Worm (Caenorhabditis elegans) whole organism, early embryonic: ENCODE data around the gene F54D5.4.

Source experiments
- B0310.2 ChIP-seq: sonication (generic microtip); optimal IDR thresholded peaks from 2 replicates; lab custom pipeline; 2016; ENCODE audit warnings: mild to moderate bottlenecking, missing genetic modification characterization, missing compliant biosample characterization
- F13C5.2 ChIP-seq: sonication (generic microtip); optimal IDR thresholded peaks from 2 replicates; lab custom pipeline; 2017; ENCODE audit warnings: mild to moderate bottlenecking, missing genetic modification characterization, inconsistent platforms, missing compliant biosample characterization
- aly-1 ChIP-seq: sonication (generic microtip); optimal IDR thresholded peaks from 2 replicates; lab custom pipeline; 2016; ENCODE audit warnings: missing genetic modification characterization, missing compliant biosample characterization
- ama-1 ChIP-seq: fragments of 150-350 bp; optimal IDR thresholded peaks from 2 replicates; lab custom pipeline; 2014
- ceh-13 ChIP-seq: fragments of 200-800 bp; sonication (Bioruptor generic); optimal IDR thresholded peaks from 2 replicates; lab custom pipeline; 2018; ENCODE audit warnings: mild to moderate bottlenecking, missing genetic modification characterization, missing compliant biosample characterization
- ceh-36 ChIP-seq: sonication (generic microtip); optimal IDR thresholded peaks from 2 replicates; lab custom pipeline; 2016; ENCODE audit warnings: missing genetic modification characterization, inconsistent platforms, missing compliant biosample characterization
- ets-7 ChIP-seq: sonication (generic microtip); optimal IDR thresholded peaks from 2 replicates; lab custom pipeline; 2016; ENCODE audit warnings: missing genotype, missing genetic modification characterization, missing compliant biosample characterization
- flt-1 ChIP-seq: fragments of 200-800 bp; sonication (Bioruptor generic); IDR thresholded peaks from 2 replicates; pipeline ENCODE4 v1.3.6; 2022; ENCODE audit warnings: missing genetic modification characterization, missing compliant biosample characterization
- hmbx-1 ChIP-seq: sonication (generic microtip); optimal IDR thresholded peaks from 2 replicates; lab custom pipeline; 2016; ENCODE audit warnings: mild to moderate bottlenecking, missing genetic modification characterization, missing compliant biosample characterization
- hmg-4 ChIP-seq: fragments of 200-800 bp; sonication (Bioruptor generic); optimal IDR thresholded peaks from 2 replicates; lab custom pipeline; 2018; ENCODE audit warnings: mild to moderate bottlenecking, missing genetic modification characterization, missing compliant biosample characterization
- hnd-1 ChIP-seq: sonication (generic microtip); optimal IDR thresholded peaks from 2 replicates; lab custom pipeline; 2016; ENCODE audit warnings: missing genetic modification characterization, missing compliant biosample characterization
- pes-1 ChIP-seq: fragments of 200-800 bp; sonication (Bioruptor generic); IDR thresholded peaks from 2 replicates; pipeline ENCODE4 v1.3.6; 2022; ENCODE audit warnings: missing genetic modification reagents, missing genetic modification characterization, missing compliant biosample characterization
- scrt-1 ChIP-seq: fragments of 200-800 bp; sonication (Bioruptor generic); IDR thresholded peaks from 2 replicates; pipeline ENCODE4 v1.3.6; 2022; ENCODE audit warnings: missing genetic modification characterization, missing compliant biosample characterization
- sea-1 ChIP-seq: fragments of 200-800 bp; sonication (Bioruptor generic); conservative IDR thresholded peaks from 2 replicates; pipeline ENCODE4 v1.3.6; 2022; ENCODE audit warnings: missing genetic modification characterization, missing compliant biosample characterization
- tbx-11 ChIP-seq: fragments of 200-800 bp; sonication (Bioruptor generic); IDR thresholded peaks from 2 replicates; pipeline ENCODE4 v1.3.6; 2022; ENCODE audit warnings: missing genetic modification characterization, missing compliant biosample characterization
- tbx-37 ChIP-seq: fragments of 200-800 bp; sonication (Bioruptor generic); conservative IDR thresholded peaks from 2 replicates; pipeline ENCODE4 v1.3.6; 2022; ENCODE audit warnings: missing genetic modification reagents, missing genetic modification characterization, missing compliant biosample characterization
- tra-4 ChIP-seq: sonication (generic microtip); optimal IDR thresholded peaks from 2 replicates; lab custom pipeline; 2017; ENCODE audit warnings: missing genetic modification characterization, missing compliant biosample characterization

The F54D5.4 gene

DNA sequence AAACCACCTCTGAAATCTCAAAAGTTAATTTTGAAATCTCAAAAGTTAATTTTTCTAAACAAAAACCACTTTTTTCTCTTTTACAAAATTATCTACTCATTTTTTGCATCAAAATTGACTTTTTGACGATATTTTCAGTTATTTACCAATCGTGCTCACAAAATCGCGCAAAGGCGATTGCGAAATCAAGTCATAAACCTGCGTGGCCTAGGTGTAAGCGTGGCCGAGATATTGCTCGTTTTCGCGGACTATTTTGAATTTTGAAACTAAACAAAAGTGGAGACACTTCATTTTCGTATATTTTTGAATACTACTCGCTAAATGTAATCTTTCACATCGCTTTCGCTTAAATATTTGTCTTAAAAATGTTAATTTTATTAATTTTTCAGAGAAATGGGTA is 8.7 kb downstream of the F54D5.4 start, which contains the start of gene smc-6:
Gene smc-6, plus strand, starts transcription at position 390 of the 400 bp plus-strand sequence.
- TF ChIP-seq scrt-1 (GFP tag; lab: Robert Waterston, UW) (no peak), flt-1 (GFP tag; lab: Robert Waterston, UW) (no peak), hnd-1 (tag; lab: Kevin White, UChicago) (no peak), B0310.2 (tag; lab: Kevin White, UChicago) (no peak), F13C5.2 (tag; lab: Kevin White, UChicago) (no peak), tbx-11 (GFP tag; lab: Robert Waterston, UW) (no peak), ceh-13 (GFP tag; lab: Kevin White, UChicago) (no peak), pes-1 (no peak), hmbx-1 (tag; lab: Kevin White, UChicago) (no peak), tbx-37 (GFP tag; lab: Robert Waterston, UW) (no peak), aly-1 (no peak), tra-4 (tag; lab: Kevin White, UChicago) (no peak), ceh-36 (tag; lab: Kevin White, UChicago) (no peak), ets-7 (tag; lab: Kevin White, UChicago) (no peak)

ce11 chrII:11582698-11583097 is 13.1 kb downstream of the F54D5.4 start, which contains the start of gene ints-7:
ints-7 (plus strand) TSS chrII:11582849.
- TF ChIP-seq ets-7 (tag; lab: Kevin White, UChicago) (no peak), sea-1 (no peak), flt-1 (GFP tag; lab: Robert Waterston, UW) (no peak), hnd-1 (tag; lab: Kevin White, UChicago) (no peak), tbx-37 (GFP tag; lab: Robert Waterston, UW) (no peak), B0310.2 (tag; lab: Kevin White, UChicago) (no peak), tra-4 (tag; lab: Kevin White, UChicago) (no peak)

DNA sequence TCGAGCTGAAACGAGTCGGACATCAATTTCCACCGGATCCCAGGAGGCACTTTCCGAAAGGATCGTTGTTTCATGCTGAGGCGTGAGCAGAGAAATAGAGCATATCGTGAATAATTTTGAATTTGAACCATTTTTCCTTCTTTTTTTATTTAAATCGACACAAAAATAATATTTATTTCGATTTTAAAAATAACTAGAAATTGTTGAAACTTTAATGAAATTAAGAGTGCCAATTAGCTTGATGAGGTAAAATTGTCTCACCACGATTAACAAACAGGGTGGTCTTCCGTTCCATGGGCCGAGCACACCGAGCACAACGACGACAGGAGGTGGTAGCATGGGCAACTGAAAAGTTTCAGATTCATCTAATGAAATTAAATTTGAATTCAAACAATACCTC is 18.7 kb downstream of the F54D5.4 start:
- TF ChIP-seq aly-1: no peak

DNA sequence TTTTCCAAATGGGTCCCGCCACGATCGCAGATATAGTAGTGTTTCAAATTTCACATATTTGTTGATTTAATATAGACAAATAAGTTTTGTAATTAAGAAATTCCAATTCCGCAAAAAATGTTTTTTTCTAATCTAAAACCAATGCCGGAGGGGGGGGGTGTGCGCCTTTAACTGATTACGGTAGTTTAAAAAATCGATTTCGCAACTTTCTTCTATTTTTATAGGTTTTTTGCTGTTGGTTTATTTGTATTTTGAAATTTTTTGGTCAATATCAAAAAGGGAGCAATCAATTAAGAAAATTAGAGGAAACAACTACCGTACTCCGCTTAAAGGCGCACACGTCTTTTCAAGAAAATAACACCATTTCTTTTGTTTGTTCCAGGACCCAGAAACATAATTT is 21.9 kb downstream of the F54D5.4 start:
- no peak for TF ChIP-seq ama-1 (lab: Kevin White, UChicago)
- TF ChIP-seq pes-1: no peak
- no peak for TF ChIP-seq hmg-4 (GFP tag; lab: Kevin White, UChicago)
- no peak for TF ChIP-seq tbx-37 (GFP tag; lab: Robert Waterston, UW)
- no peak for TF ChIP-seq tra-4 (tag; lab: Kevin White, UChicago)
- no peak for TF ChIP-seq flt-1 (GFP tag; lab: Robert Waterston, UW)
- TF ChIP-seq sea-1: no peak
- TF ChIP-seq ets-7 (tag; lab: Kevin White, UChicago): no peak
- no peak for TF ChIP-seq aly-1
- TF ChIP-seq F13C5.2 (tag; lab: Kevin White, UChicago): no peak
- TF ChIP-seq B0310.2 (tag; lab: Kevin White, UChicago): no peak
- TF ChIP-seq ceh-36 (tag; lab: Kevin White, UChicago): no peak
- no peak for TF ChIP-seq scrt-1 (GFP tag; lab: Robert Waterston, UW)
- TF ChIP-seq hnd-1 (tag; lab: Kevin White, UChicago): no peak
- no peak for TF ChIP-seq ceh-13 (GFP tag; lab: Kevin White, UChicago)
- TF ChIP-seq hmbx-1 (tag; lab: Kevin White, UChicago): no peak
- no peak for TF ChIP-seq tbx-11 (GFP tag; lab: Robert Waterston, UW)

DNA sequence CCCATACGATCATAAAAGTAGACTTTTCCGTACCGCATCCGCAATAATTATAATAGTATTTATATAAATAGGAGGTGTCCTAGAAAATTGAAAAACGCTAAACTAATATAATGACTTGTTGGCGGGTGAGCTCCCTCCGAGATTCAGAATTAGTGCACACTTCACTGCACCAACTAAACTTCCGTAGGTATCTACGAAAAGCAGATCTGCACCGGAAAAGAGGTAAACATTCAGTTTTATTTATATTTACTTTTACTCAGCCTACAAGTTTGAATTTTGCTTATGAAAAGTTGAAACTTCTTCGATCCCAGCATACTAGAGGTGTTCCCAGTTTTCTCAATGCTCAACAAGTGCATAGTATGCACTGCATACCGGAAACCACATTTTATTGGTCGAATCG is 22.4 kb downstream of the F54D5.4 start, which contains the start of gene F07A11.1:
Gene F07A11.1, minus strand, starts transcription at position 101 of the 400 bp plus-strand sequence.
- TF ChIP-seq pes-1 (no peak), aly-1 (no peak), sea-1 (no peak), tbx-11 (GFP tag; lab: Robert Waterston, UW) (no peak), hnd-1 (tag; lab: Kevin White, UChicago) (no peak), tra-4 (tag; lab: Kevin White, UChicago) (no peak), scrt-1 (GFP tag; lab: Robert Waterston, UW) (no peak), hmg-4 (GFP tag; lab: Kevin White, UChicago) (no peak)

ce11 chrII:11595368-11595996 is 25.9 kb downstream of the F54D5.4 start, which contains the start of gene gfat-1:
gfat-1 (minus strand) TSS chrII:11595418.
- TF ChIP-seq hmbx-1 (tag; lab: Kevin White, UChicago) (no peak), hmg-4 (GFP tag; lab: Kevin White, UChicago) (peak; percentile 6)

- TF ChIP-seq hmbx-1 (tag; lab: Kevin White, UChicago) (no peak), hnd-1 (tag; lab: Kevin White, UChicago) (no peak), tra-4 (tag; lab: Kevin White, UChicago) (no peak), tbx-11 (GFP tag; lab: Robert Waterston, UW) (no peak), flt-1 (GFP tag; lab: Robert Waterston, UW) (no peak), ama-1 (lab: Kevin White, UChicago) (no peak), ceh-13 (GFP tag; lab: Kevin White, UChicago) (no peak), tbx-37 (GFP tag; lab: Robert Waterston, UW) (no peak), F13C5.2 (tag; lab: Kevin White, UChicago) (no peak)
These were observed 26.6 kb downstream of the F54D5.4 start for ce11 chrII:11596157-11596740.

ce11 chrII:11599751-11600150 is 30.1 kb downstream of the F54D5.4 start, which contains the start of gene npp-5:
npp-5 (minus strand) TSS chrII:11599809.
- TF ChIP-seq aly-1: no peak
- no peak for TF ChIP-seq sea-1
- no peak for TF ChIP-seq ama-1 (lab: Kevin White, UChicago)
- TF ChIP-seq ets-7 (tag; lab: Kevin White, UChicago): no peak
- no peak for TF ChIP-seq hnd-1 (tag; lab: Kevin White, UChicago)
- TF ChIP-seq ceh-36 (tag; lab: Kevin White, UChicago): no peak
- TF ChIP-seq flt-1 (GFP tag; lab: Robert Waterston, UW): no peak
- no peak for TF ChIP-seq tbx-37 (GFP tag; lab: Robert Waterston, UW)
